Fruit fly (Drosophila melanogaster) whole organism, embryonic: Measurements from ENCODE around the gene ds.
A peak's percentile ranks its signal among the peaks of the same experiment; 100 is the strongest.

Experiments
- Adf1 ChIP-seq: fragments of 200-800 bp; sonication (Bioruptor generic); IDR thresholded peaks from 2 replicates; pipeline ENCODE4 v1.3.6; 2022; ENCODE audit warnings: missing biosample characterization, missing genetic modification characterization
- Awh ChIP-seq: fragments of 200-800 bp; sonication (Bioruptor generic); IDR thresholded peaks from 2 replicates; pipeline ENCODE4, ENCODE4 v1.3.6; 2022; ENCODE audit warnings: missing biosample characterization, missing genetic modification characterization
- B-H2 ChIP-seq: fragments of 200-800 bp; sonication (Bioruptor generic); optimal IDR thresholded peaks from 2 replicates; lab custom pipeline; 2018; ENCODE audit warnings: missing biosample characterization, mild to moderate bottlenecking, missing genetic modification characterization
- CG1024 ChIP-seq: fragments of 200-800 bp; sonication (Bioruptor generic); IDR thresholded peaks from 2 replicates; pipeline ENCODE4 v1.3.6; 2022; ENCODE audit warnings: missing biosample characterization, missing genetic modification characterization
- CG10959 ChIP-seq: fragments of 200-800 bp; sonication (Bioruptor generic); IDR thresholded peaks from 2 replicates; pipeline ENCODE4 v1.3.6; 2022; ENCODE audit warnings: missing biosample characterization, missing genetic modification characterization
- CG12236 ChIP-seq: fragments of 200-800 bp; sonication (Bioruptor generic); optimal IDR thresholded peaks from 2 replicates; lab custom pipeline; 2016; ENCODE audit warnings: missing biosample characterization, missing genetic modification characterization
- CG12942 ChIP-seq: fragments of 200-800 bp; sonication (Bioruptor generic); optimal IDR thresholded peaks from 3 replicates; lab custom pipeline; 2016; ENCODE audit warnings: missing biosample characterization, missing genetic modification characterization
- CG1529 ChIP-seq: fragments of 200-800 bp; sonication (Bioruptor generic); optimal IDR thresholded peaks from 3 replicates; lab custom pipeline; 2018; ENCODE audit warnings: missing biosample characterization, missing genetic modification characterization
- CG1602 ChIP-seq: fragments of 200-800 bp; sonication (Bioruptor generic); optimal IDR thresholded peaks from 3 replicates; lab custom pipeline; 2016; ENCODE audit warnings: missing biosample characterization, missing genetic modification characterization
- CG1603 ChIP-seq: fragments of 200-800 bp; sonication (Bioruptor generic); optimal IDR thresholded peaks from 2 replicates; lab custom pipeline; 2019; ENCODE audit warnings: missing biosample characterization, mild to moderate bottlenecking, missing genetic modification characterization, moderate library complexity
- CG17361 ChIP-seq: fragments of 200-800 bp; sonication (Bioruptor generic); IDR thresholded peaks from 3 replicates; pipeline ENCODE4 v1.3.6; 2022; ENCODE audit warnings: missing biosample characterization, missing genetic modification characterization
- CG17568 ChIP-seq: fragments of 200-800 bp; sonication (Bioruptor generic); optimal IDR thresholded peaks from 2 replicates; lab custom pipeline; 2018; ENCODE audit warnings: missing biosample characterization, mild to moderate bottlenecking, missing genetic modification characterization, moderate library complexity
- CG30403 ChIP-seq: fragments of 200-800 bp; sonication (Bioruptor generic); optimal IDR thresholded peaks from 3 replicates; lab custom pipeline; 2016; ENCODE audit warnings: missing biosample characterization, missing genetic modification characterization
- CG33557 ChIP-seq: fragments of 200-800 bp; sonication (Bioruptor generic); optimal IDR thresholded peaks from 2 replicates; lab custom pipeline; 2019; ENCODE audit warnings: missing biosample characterization, mild to moderate bottlenecking, missing genetic modification characterization, moderate library complexity
- CG3838 ChIP-seq: fragments of 200-800 bp; sonication (Bioruptor generic); optimal IDR thresholded peaks from 3 replicates; lab custom pipeline; 2016; ENCODE audit warnings: missing biosample characterization, missing genetic modification characterization
- CG3847 ChIP-seq: fragments of 200-800 bp; sonication (Bioruptor generic); IDR thresholded peaks from 2 replicates; pipeline ENCODE4 v1.3.6; 2022; ENCODE audit warnings: missing biosample characterization, missing genetic modification characterization
- CG4820 ChIP-seq: fragments of 200-800 bp; sonication (Bioruptor generic); optimal IDR thresholded peaks from 3 replicates; lab custom pipeline; 2016; ENCODE audit warnings: missing biosample characterization, missing genetic modification characterization
- CG5953 ChIP-seq: fragments of 200-800 bp; sonication (Bioruptor generic); IDR thresholded peaks from 2 replicates; pipeline ENCODE4 v1.3.6; 2022; ENCODE audit warnings: missing biosample characterization, missing genetic modification characterization
- CG8359 ChIP-seq: fragments of 200-800 bp; sonication (Bioruptor generic); optimal IDR thresholded peaks from 2 replicates; lab custom pipeline; 2017; ENCODE audit warnings: missing biosample characterization, mild to moderate bottlenecking, missing genetic modification characterization, borderline replicate concordance
- CG8765 ChIP-seq: fragments of 200-800 bp; sonication (Bioruptor generic); IDR thresholded peaks from 2 replicates; pipeline ENCODE4 v1.3.6; 2022; ENCODE audit warnings: missing biosample characterization, missing genetic modification characterization
- CG9215 ChIP-seq: fragments of 200-800 bp; sonication (Bioruptor generic); IDR thresholded peaks from 2 replicates; pipeline ENCODE4 v1.3.6; 2022; ENCODE audit warnings: missing biosample characterization, missing genetic modification characterization
- Camta ChIP-seq: fragments of 200-800 bp; sonication (Bioruptor generic); optimal IDR thresholded peaks from 2 replicates; lab custom pipeline; 2016; ENCODE audit warnings: missing biosample characterization, missing genetic modification characterization
- Ets97D ChIP-seq: fragments of 200-800 bp; sonication (Bioruptor generic); optimal IDR thresholded peaks from 3 replicates; lab custom pipeline; 2016; ENCODE audit warnings: missing biosample characterization, missing genetic modification characterization
- Fer2 ChIP-seq: fragments of 200-800 bp; sonication (Bioruptor generic); optimal IDR thresholded peaks from 2 replicates; lab custom pipeline; 2018; ENCODE audit warnings: missing biosample characterization, mild to moderate bottlenecking, missing genetic modification characterization, moderate library complexity
- Hr3 ChIP-seq: fragments of 200-800 bp; sonication (Bioruptor generic); optimal IDR thresholded peaks from 3 replicates; lab custom pipeline; 2016; ENCODE audit warnings: missing biosample characterization, missing genetic modification characterization
- Hsf ChIP-seq: fragments of 200-800 bp; sonication (Bioruptor generic); optimal IDR thresholded peaks from 3 replicates; lab custom pipeline; 2016; ENCODE audit warnings: missing biosample characterization, missing genetic modification characterization
- NC2β ChIP-seq: fragments of 200-800 bp; sonication (Bioruptor generic); optimal IDR thresholded peaks from 2 replicates; lab custom pipeline; 2016; ENCODE audit warnings: missing biosample characterization, missing genetic modification characterization
- PHDP ChIP-seq: fragments of 200-800 bp; sonication (Bioruptor generic); optimal IDR thresholded peaks from 3 replicates; lab custom pipeline; 2018; ENCODE audit warnings: missing biosample characterization, mild to moderate bottlenecking, missing genetic modification characterization, moderate library complexity
- Ptx1 ChIP-seq: fragments of 200-800 bp; sonication (Bioruptor generic); IDR thresholded peaks from 2 replicates; pipeline ENCODE4 v1.3.6; 2022; ENCODE audit warnings: missing biosample characterization, missing genetic modification characterization
- Scr ChIP-seq: fragments of 200-800 bp; sonication (Bioruptor generic); IDR thresholded peaks from 2 replicates; pipeline ENCODE4 v1.3.6; 2022; ENCODE audit warnings: missing biosample characterization, missing genetic modification characterization; ENCODE audit not compliant: partially characterized antibody
- Six4 ChIP-seq: fragments of 200-800 bp; sonication (Bioruptor generic); optimal IDR thresholded peaks from 2 replicates; lab custom pipeline; 2016; ENCODE audit warnings: missing biosample characterization, missing genetic modification characterization
- Sox102F ChIP-seq: fragments of 200-800 bp; sonication (Bioruptor generic); optimal IDR thresholded peaks from 2 replicates; lab custom pipeline; 2018; ENCODE audit warnings: missing biosample characterization, mild to moderate bottlenecking, missing genetic modification characterization, moderate library complexity
- az2 ChIP-seq: fragments of 200-800 bp; sonication (Bioruptor generic); optimal IDR thresholded peaks from 3 replicates; lab custom pipeline; 2016; ENCODE audit warnings: missing biosample characterization, missing genetic modification characterization
- ci ChIP-seq: fragments of 200-800 bp; sonication (Bioruptor generic); IDR thresholded peaks from 3 replicates; pipeline ENCODE4 v1.3.6; 2022; ENCODE audit warnings: missing biosample characterization, missing genetic modification characterization
- croc ChIP-seq: fragments of 200-800 bp; sonication (Bioruptor generic); conservative IDR thresholded peaks from 3 replicates; pipeline ENCODE4 v1.3.6; 2022; ENCODE audit warnings: missing biosample characterization, missing genetic modification characterization
- dpn ChIP-seq, 2 experiments: fragments of 200-800 bp; sonication (Bioruptor generic); optimal IDR thresholded peaks; 3 replicates each; lab custom pipeline; 2016; ENCODE audit warnings: missing biosample characterization in 2 of 2, missing genetic modification characterization in 2 of 2
- gce ChIP-seq: fragments of 200-800 bp; sonication (Bioruptor generic); IDR thresholded peaks from 3 replicates; pipeline ENCODE4 v1.3.6; 2022; ENCODE audit warnings: missing biosample characterization, missing genetic modification characterization
- gsb-n ChIP-seq: fragments of 200-800 bp; sonication (Bioruptor generic); optimal IDR thresholded peaks from 3 replicates; lab custom pipeline; 2018; ENCODE audit warnings: missing biosample characterization, mild to moderate bottlenecking, missing genetic modification characterization
- jigr1 ChIP-seq: fragments of 200-800 bp; sonication (Bioruptor generic); IDR thresholded peaks from 3 replicates; pipeline ENCODE4 v1.3.6; 2022; ENCODE audit warnings: missing biosample characterization, missing genetic modification characterization
- kni ChIP-seq: fragments of 200-800 bp; sonication (Bioruptor generic); optimal IDR thresholded peaks from 3 replicates; lab custom pipeline; 2017; ENCODE audit warnings: mild to moderate bottlenecking, missing biosample characterization, missing genetic modification reagents, missing genetic modification characterization
- knrl ChIP-seq: fragments of 200-800 bp; sonication (Bioruptor generic); IDR thresholded peaks from 3 replicates; pipeline ENCODE4 v1.3.6; 2022; ENCODE audit warnings: missing biosample characterization, missing genetic modification characterization; ENCODE audit not compliant: partially characterized antibody
- lilli ChIP-seq: fragments of 200-800 bp; sonication (Bioruptor generic); optimal IDR thresholded peaks from 3 replicates; lab custom pipeline; 2016; ENCODE audit warnings: missing biosample characterization, missing genetic modification characterization
- lov ChIP-seq, 2 experiments: fragments of 200-800 bp in 1 of 2; fragments of >200 bp in 1 of 2; sonication (Bioruptor generic) in 1 of 2; IDR thresholded peaks in 1 of 2; optimal IDR thresholded peaks in 1 of 2; 2 replicates in 1 of 2; 3 replicates in 1 of 2; pipeline versions ENCODE4 v1.3.6 to Lab custom; 2017 to 2022; ENCODE audit warnings: missing biosample characterization in 1 of 2, missing genetic modification characterization in 1 of 2
- odd ChIP-seq: fragments of 200-800 bp; sonication (Bioruptor generic); optimal IDR thresholded peaks from 2 replicates; lab custom pipeline; 2017; ENCODE audit warnings: missing biosample characterization, mild to moderate bottlenecking, missing genetic modification characterization
- onecut ChIP-seq: fragments of 200-800 bp; sonication (Bioruptor generic); IDR thresholded peaks from 2 replicates; pipeline ENCODE4 v1.3.6; 2022; ENCODE audit warnings: missing biosample characterization, missing genetic modification characterization
- otp ChIP-seq: fragments of 200-800 bp; sonication (Bioruptor generic); IDR thresholded peaks from 3 replicates; pipeline ENCODE4, ENCODE4 v1.3.6; 2022; ENCODE audit warnings: missing biosample characterization, missing genetic modification characterization
- pho ChIP-seq: fragments of 200-800 bp; sonication (Bioruptor generic); optimal IDR thresholded peaks from 2 replicates; lab custom pipeline; 2016; ENCODE audit warnings: missing biosample characterization, missing genetic modification characterization
- phol ChIP-seq: fragments of 200-800 bp; sonication (Bioruptor generic); optimal IDR thresholded peaks from 3 replicates; lab custom pipeline; 2018; ENCODE audit warnings: missing biosample characterization, mild to moderate bottlenecking, missing genetic modification characterization, moderate library complexity
- ttk ChIP-seq: fragments of 200-800 bp; sonication (Bioruptor generic); IDR thresholded peaks from 2 replicates; pipeline ENCODE4 v2.1.2; 2022; ENCODE audit warnings: missing biosample characterization, missing genetic modification characterization
- zen2 ChIP-seq: fragments of 200-800 bp; sonication (Bioruptor generic); IDR thresholded peaks from 3 replicates; pipeline ENCODE4 v1.3.6; 2022; ENCODE audit warnings: missing biosample characterization, missing genetic modification characterization; ENCODE audit not compliant: partially characterized antibody
- zfh2 ChIP-seq: fragments of 200-800 bp; sonication (Bioruptor generic); optimal IDR thresholded peaks from 2 replicates; lab custom pipeline; 2016; ENCODE audit warnings: missing biosample characterization, missing genetic modification characterization

The ds gene

dm6 chr2L:606165-606564, 108.6 kb downstream of the ds start (continued):
- no peak for TF ChIP-seq gce (GFP tag; lab: Robert Waterston, UW)
- peak; percentile 35 for TF ChIP-seq gsb-n (tag; lab: Kevin White, UChicago)
- no peak for TF ChIP-seq CG12942 (GFP tag; lab: Kevin White, UChicago)
- TF ChIP-seq CG10959 (GFP tag; lab: Robert Waterston, UW), result peak; percentile 75
- TF ChIP-seq CG9215 (GFP tag; lab: Robert Waterston, UW), result no peak
- no peak for TF ChIP-seq lov (optimal IDR thresholded peaks at IDR 0.05; lab: Kevin White, UChicago)
- TF ChIP-seq lov (GFP tag; IDR thresholded peaks at IDR 0.05; lab: Robert Waterston, UW), result 0 out of 3 replicates have a peak, but pooled peaks have one; percentile 51
- TF ChIP-seq CG17361 (GFP tag; lab: Robert Waterston, UW), result peak; percentile 47; the same call in 2 of the 3 replicates
- peak; percentile 12 for TF ChIP-seq Hr3 (GFP tag; lab: Kevin White, UChicago)
- TF ChIP-seq CG33557 (GFP tag; lab: Kevin White, UChicago), result peak; percentile 57
- TF ChIP-seq otp, result peak; percentile 65
- TF ChIP-seq ttk (GFP tag; lab: Robert Waterston, UW), result 0 out of 2 replicates have a peak, but pooled peaks have one; percentile 27
- TF ChIP-seq CG1024 (GFP tag; lab: Robert Waterston, UW), result 0 out of 2 replicates have a peak, but pooled peaks have one; percentile 14
- no peak for TF ChIP-seq lilli (GFP tag; lab: Kevin White, UChicago)
- no peak for TF ChIP-seq Ets97D (GFP tag; lab: Kevin White, UChicago)
- TF ChIP-seq onecut (GFP tag; lab: Robert Waterston, UW), result no peak
- no peak for TF ChIP-seq B-H2 (GFP tag; lab: Kevin White, UChicago)
- TF ChIP-seq Scr (GFP tag; lab: Robert Waterston, UW), result no peak
- no peak for TF ChIP-seq jigr1 (GFP tag; lab: Robert Waterston, UW)
- peak; percentile 5 for TF ChIP-seq CG1529
- no peak for TF ChIP-seq CG5953 (GFP tag; lab: Robert Waterston, UW)
- TF ChIP-seq CG3847 (GFP tag; lab: Robert Waterston, UW), result peak; percentile 16; the same call in 1 of the 2 replicates
- peak; percentile 31 for TF ChIP-seq az2 (GFP tag; lab: Kevin White, UChicago)
- peak; percentile 68; the same call in 2 of the 3 replicates for TF ChIP-seq ci (GFP tag; lab: Robert Waterston, UW)
- no peak for TF ChIP-seq CG3838
- TF ChIP-seq Six4, result no peak
- TF ChIP-seq CG30403 (GFP tag; lab: Kevin White, UChicago), result peak; percentile 33
- no peak for TF ChIP-seq Adf1 (GFP tag; lab: Robert Waterston, UW)
- no peak for TF ChIP-seq Camta
- peak; percentile 31; the same call in 1 of the 3 replicates for TF ChIP-seq croc (GFP tag; lab: Robert Waterston, UW)
- TF ChIP-seq CG1602 (GFP tag; lab: Kevin White, UChicago), result peak; percentile 29
- peak; percentile 18; the same call in 1 of the 2 replicates for TF ChIP-seq Ptx1 (GFP tag; lab: Robert Waterston, UW)
- no peak for TF ChIP-seq CG17568
- TF ChIP-seq CG8765 (GFP tag; lab: Robert Waterston, UW), result peak; percentile 67; the same call in 1 of the 2 replicates
- TF ChIP-seq odd (GFP tag; lab: Kevin White, UChicago), result no peak
- peak; percentile 48 for TF ChIP-seq Sox102F (GFP tag; lab: Kevin White, UChicago)
- peak; percentile 69 for TF ChIP-seq NC2β (GFP tag; lab: Kevin White, UChicago)
- TF ChIP-seq zfh2 (GFP tag; lab: Kevin White, UChicago), result no peak
- TF ChIP-seq Fer2 (tag; lab: Kevin White, UChicago), result no peak
- peak; percentile 5 for TF ChIP-seq CG4820
- TF ChIP-seq Awh (GFP tag; lab: Robert Waterston, UW), result no peak
- TF ChIP-seq zen2, result no peak
- TF ChIP-seq dpn (GFP tag; optimal IDR thresholded peaks at IDR 0.05; lab: Kevin White, UChicago), result peak in 1 of 2 experiments; percentile 29
- TF ChIP-seq CG8359, result no peak
- TF ChIP-seq CG12236 (GFP tag; lab: Kevin White, UChicago), result peak; percentile 11
- TF ChIP-seq PHDP (tag; lab: Kevin White, UChicago), result no peak
- TF ChIP-seq pho (GFP tag; lab: Kevin White, UChicago), result no peak
- TF ChIP-seq kni, result no peak
- peak; percentile 42 for TF ChIP-seq Hsf (GFP tag; lab: Kevin White, UChicago)
- no peak for TF ChIP-seq knrl
- peak; percentile 59 for TF ChIP-seq CG1603
- peak; percentile 57 for TF ChIP-seq phol
